Worm (Caenorhabditis elegans) whole organism, mixed stage, embryonic: ENCODE measurements around the gene tag-340.

Source experiments
- M03D4.4 ChIP-seq: sonication (generic microtip); optimal IDR thresholded peaks from 2 replicates; lab custom pipeline; 2017; ENCODE audit warnings: mild to moderate bottlenecking, missing genetic modification characterization, missing compliant biosample characterization
- ham-2 ChIP-seq: fragments of 200-800 bp; sonication (Bioruptor generic); optimal IDR thresholded peaks from 2 replicates; lab custom pipeline; 2018; ENCODE audit warnings: mild to moderate bottlenecking, missing genetic modification characterization, missing compliant biosample characterization
- nhr-12 ChIP-seq: fragments of 150-350 bp; optimal IDR thresholded peaks from 2 replicates; lab custom pipeline; 2014; ENCODE audit warnings: missing biosample characterization, missing genetic modification characterization
- nhr-237 ChIP-seq: fragments of 150-350 bp; optimal IDR thresholded peaks from 2 replicates; lab custom pipeline; 2014; ENCODE audit warnings: missing biosample characterization, missing genetic modification characterization
- nhr-28 ChIP-seq: fragments of 150-350 bp; optimal IDR thresholded peaks from 2 replicates; lab custom pipeline; 2014; ENCODE audit warnings: missing biosample characterization, missing genetic modification characterization
- snpc-4 ChIP-seq: fragments of 150-350 bp; optimal IDR thresholded peaks from 2 replicates; lab custom pipeline; 2014; ENCODE audit warnings: missing biosample characterization, missing genetic modification characterization
- unc-120 ChIP-seq: sonication (generic microtip); optimal IDR thresholded peaks from 2 replicates; lab custom pipeline; 2017; ENCODE audit warnings: missing genetic modification characterization, missing compliant biosample characterization; ENCODE audit not compliant: poor library complexity, severe bottlenecking
- ztf-11 ChIP-seq: fragments of 150-350 bp; optimal IDR thresholded peaks from 2 replicates; lab custom pipeline; 2014; ENCODE audit warnings: missing biosample characterization, missing genetic modification characterization

ce11 chrIII:4937022-4937421 is 36.7 kb downstream of the tag-340 start, which contains the start of gene fsn-1:
- no peak for TF ChIP-seq nhr-237 (tag; lab: Kevin White, UChicago)
- TF ChIP-seq snpc-4: no peak
- no peak for TF ChIP-seq unc-120 (tag; lab: Kevin White, UChicago)
- TF ChIP-seq ham-2 (GFP tag; lab: Kevin White, UChicago): no peak
- no peak for TF ChIP-seq nhr-28 (tag; lab: Kevin White, UChicago)
- no peak for TF ChIP-seq nhr-12 (tag; lab: Kevin White, UChicago)
- TF ChIP-seq M03D4.4 (tag; lab: Kevin White, UChicago): no peak
- TF ChIP-seq ztf-11 (tag; lab: Kevin White, UChicago): no peak
